Fruit fly (Drosophila melanogaster) S2 (cell line): Measurements from ENCODE around the gene yem.
A peak's percentile ranks its signal among the peaks of the same experiment; 100 is the strongest.

ENCODE experiments used
- CG8478 ChIP-seq: fragments of >200 bp; optimal IDR thresholded peaks from 2 replicates; lab custom pipeline; 2018
- CTCF ChIP-seq, 2 experiments: fragments of >200 bp; optimal IDR thresholded peaks; 2 replicates each; lab custom pipeline; 2018

- no peak for TF ChIP-seq CG8478
- TF ChIP-seq CTCF (optimal IDR thresholded peaks at IDR 0.05; lab: Kevin White, UChicago): peak; percentile 53 to 69
These were observed 25.4 kb upstream of the yem start, which contains the start of the genes CG11882 and Pglym78 for dm6 chr3R:29148072-29148471.
